Worm (Caenorhabditis elegans): Measurements from ENCODE around the gene str-18.

The str-18 gene

DNA sequence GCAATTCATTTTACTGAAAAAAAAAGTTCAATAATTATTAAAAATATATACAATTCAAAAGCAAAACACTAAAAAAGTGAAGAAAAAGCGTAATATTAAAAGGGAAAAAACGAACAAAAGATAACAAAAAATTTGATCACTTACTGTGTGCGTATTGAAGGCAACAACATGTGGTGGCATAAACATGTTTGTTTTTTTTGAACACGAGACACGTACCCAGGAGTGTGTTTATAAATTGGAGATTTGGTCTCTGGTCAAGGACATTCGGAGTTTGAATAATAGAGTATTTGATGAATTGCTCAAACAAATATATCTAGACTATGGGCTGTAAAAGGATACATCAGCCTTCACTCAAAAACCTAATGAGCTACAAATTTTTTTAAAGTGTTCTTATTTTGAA, 26.1 kb downstream of the str-18 start:
- TF ChIP-seq tab-1 (GFP tag; IDR thresholded peaks at IDR 0.05) (no peak), cog-1 (tag; optimal IDR thresholded peaks at IDR 0.05) (no peak), ref-1 (GFP tag; conservative IDR thresholded peaks at IDR 0.05) (no peak), ztf-29 (GFP tag; IDR thresholded peaks at IDR 0.05) (no peak), med-1 (GFP tag; optimal IDR thresholded peaks at IDR 0.05; ENCODE audit: insufficient read depth) (no peak), flt-1 (GFP tag; IDR thresholded peaks at IDR 0.05) (no peak), klf-2 (GFP tag; conservative IDR thresholded peaks at IDR 0.05) (no peak), T22C8.4 (GFP tag; IDR thresholded peaks at IDR 0.05) (no peak), ztf-23 (GFP tag; IDR thresholded peaks at IDR 0.05) (no peak)

DNA sequence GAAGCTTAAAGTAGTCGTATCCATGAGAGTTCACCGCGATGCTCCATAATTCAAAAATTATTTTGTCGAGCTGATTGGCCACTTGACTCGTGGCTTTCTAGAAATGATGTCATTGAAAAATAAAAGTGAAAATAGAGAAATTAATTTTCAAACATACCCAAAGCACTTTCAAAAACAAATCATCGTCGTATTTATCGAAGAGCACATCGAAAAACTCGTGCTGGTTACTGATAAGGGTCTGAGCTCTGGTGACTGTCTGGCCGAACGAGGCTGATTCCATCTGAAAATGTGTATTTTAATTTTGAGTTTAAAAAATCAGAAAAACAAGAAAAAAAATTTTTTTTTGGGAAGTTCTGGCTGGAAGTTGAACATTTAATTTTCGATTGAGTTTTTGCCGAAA, 29.4 kb downstream of the str-18 start:
- TF ChIP-seq cog-1 (tag; optimal IDR thresholded peaks at IDR 0.05): no peak
- TF ChIP-seq ref-1 (GFP tag; conservative IDR thresholded peaks at IDR 0.05): no peak
- no peak for TF ChIP-seq flt-1 (GFP tag; IDR thresholded peaks at IDR 0.05)
- no peak for TF ChIP-seq med-1 (GFP tag; optimal IDR thresholded peaks at IDR 0.05; ENCODE audit: insufficient read depth)

DNA sequence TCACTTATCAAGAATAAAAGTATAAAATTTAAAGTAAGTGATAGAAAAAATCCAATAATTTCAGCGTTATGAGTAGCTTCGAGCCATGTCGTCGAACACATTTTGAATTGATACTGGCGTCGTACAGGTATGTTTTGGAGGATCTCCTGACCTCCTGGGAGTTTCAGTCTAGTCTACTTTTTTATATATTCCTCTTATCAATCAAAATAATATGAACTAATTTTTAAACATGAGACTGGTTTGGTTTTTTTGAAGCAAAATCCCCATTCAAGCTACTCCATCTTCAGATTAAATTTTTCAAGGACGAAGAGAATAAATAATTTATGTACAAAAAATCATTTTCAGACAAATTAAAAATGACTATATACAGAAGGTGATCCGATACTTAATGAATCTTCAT, 29.9 kb downstream of the str-18 start, which contains the start of gene str-101:
Gene str-101 (minus strand): TSS at position 101 of the 400 bp plus-strand sequence.
- TF ChIP-seq med-1 (GFP tag; optimal IDR thresholded peaks at IDR 0.05; ENCODE audit: insufficient read depth): no peak

DNA sequence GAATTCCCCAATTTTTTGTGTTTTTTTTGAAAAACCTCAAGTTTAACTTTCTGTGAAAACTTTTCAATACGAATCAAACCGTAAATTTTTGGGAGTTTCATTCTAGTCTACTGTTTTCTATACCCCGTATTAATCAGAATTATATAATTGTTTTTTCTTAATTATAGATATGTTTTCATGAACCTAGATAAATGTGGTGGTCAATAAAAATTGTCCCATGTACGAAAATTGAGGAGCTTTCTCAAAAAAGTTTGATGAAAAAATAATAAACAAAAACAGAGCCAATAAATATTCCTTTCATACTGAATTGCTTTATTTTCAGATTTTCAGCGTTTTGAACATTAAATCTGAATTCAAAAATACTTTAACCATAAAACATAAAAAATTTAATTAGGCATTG, 31.4 kb downstream of the str-18 start, which contains the start of gene Y6E2A.1:
Gene Y6E2A.1 (minus strand): TSS at position 101 of the 400 bp plus-strand sequence.
- TF ChIP-seq med-1 (GFP tag; optimal IDR thresholded peaks at IDR 0.05; ENCODE audit: insufficient read depth) (no peak), T22C8.4 (GFP tag; IDR thresholded peaks at IDR 0.05) (no peak), flt-1 (GFP tag; IDR thresholded peaks at IDR 0.05) (no peak), cog-1 (tag; optimal IDR thresholded peaks at IDR 0.05) (no peak)

DNA sequence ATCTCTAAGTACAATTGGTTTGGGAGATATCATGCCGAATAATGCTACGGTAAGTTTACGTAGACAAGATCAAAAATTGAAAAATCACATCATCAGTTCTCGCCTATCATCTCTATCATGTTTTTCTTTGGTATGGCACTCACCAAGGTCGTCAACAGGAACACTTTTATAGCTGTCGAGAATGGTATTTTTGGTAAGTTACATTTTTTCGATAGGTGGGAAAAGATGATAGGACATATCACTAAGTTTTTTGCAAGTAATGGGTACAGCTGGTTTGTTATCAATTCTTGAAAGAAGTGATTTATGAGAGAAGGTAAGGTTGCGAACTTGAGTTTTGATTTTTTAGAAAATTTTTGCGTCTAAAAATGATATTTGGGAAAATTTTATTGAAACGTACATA, 33.8 kb downstream of the str-18 start:
- no peak for TF ChIP-seq tab-1 (GFP tag; IDR thresholded peaks at IDR 0.05)
- TF ChIP-seq ref-1 (GFP tag; conservative IDR thresholded peaks at IDR 0.05): no peak
- TF ChIP-seq T22C8.4 (GFP tag; IDR thresholded peaks at IDR 0.05): no peak
- TF ChIP-seq cog-1 (tag; optimal IDR thresholded peaks at IDR 0.05): no peak
- TF ChIP-seq flt-1 (GFP tag; IDR thresholded peaks at IDR 0.05): no peak
- no peak for TF ChIP-seq klf-2 (GFP tag; conservative IDR thresholded peaks at IDR 0.05)
- no peak for TF ChIP-seq med-1 (GFP tag; optimal IDR thresholded peaks at IDR 0.05; ENCODE audit: insufficient read depth)
- TF ChIP-seq ztf-29 (GFP tag; IDR thresholded peaks at IDR 0.05): no peak
- TF ChIP-seq ztf-23 (GFP tag; IDR thresholded peaks at IDR 0.05): no peak

DNA sequence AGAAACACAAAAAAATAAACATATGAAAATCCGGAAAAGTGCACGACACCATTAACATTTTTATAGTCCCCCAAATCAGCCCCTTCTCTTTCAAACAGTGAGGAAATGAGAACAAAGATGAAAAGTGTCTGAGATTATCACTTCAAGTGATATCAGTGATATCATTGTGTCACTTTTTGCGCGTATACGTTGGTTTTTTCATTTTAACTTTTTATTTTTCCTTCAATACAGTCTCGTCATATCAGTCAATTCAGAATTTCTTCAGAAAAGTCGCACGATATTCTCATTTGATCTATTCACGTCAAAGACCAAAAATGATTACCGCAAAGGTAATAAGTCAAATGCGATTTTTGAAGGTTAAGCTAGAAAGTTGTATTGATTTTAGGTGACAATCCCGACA, 37.0 kb downstream of the str-18 start, which contains the start of gene twk-34:
Gene twk-34 (plus strand): TSS at position 216 of the 400 bp plus-strand sequence.
- TF ChIP-seq klf-2 (GFP tag; conservative IDR thresholded peaks at IDR 0.05) (no peak), med-1 (GFP tag; optimal IDR thresholded peaks at IDR 0.05; ENCODE audit: insufficient read depth) (no peak), ztf-23 (GFP tag; IDR thresholded peaks at IDR 0.05) (no peak), T22C8.4 (GFP tag; IDR thresholded peaks at IDR 0.05) (no peak), tab-1 (GFP tag; IDR thresholded peaks at IDR 0.05) (no peak), cog-1 (tag; optimal IDR thresholded peaks at IDR 0.05) (no peak), ztf-29 (GFP tag; IDR thresholded peaks at IDR 0.05) (no peak), flt-1 (GFP tag; IDR thresholded peaks at IDR 0.05) (no peak), ref-1 (GFP tag; conservative IDR thresholded peaks at IDR 0.05) (no peak)

DNA sequence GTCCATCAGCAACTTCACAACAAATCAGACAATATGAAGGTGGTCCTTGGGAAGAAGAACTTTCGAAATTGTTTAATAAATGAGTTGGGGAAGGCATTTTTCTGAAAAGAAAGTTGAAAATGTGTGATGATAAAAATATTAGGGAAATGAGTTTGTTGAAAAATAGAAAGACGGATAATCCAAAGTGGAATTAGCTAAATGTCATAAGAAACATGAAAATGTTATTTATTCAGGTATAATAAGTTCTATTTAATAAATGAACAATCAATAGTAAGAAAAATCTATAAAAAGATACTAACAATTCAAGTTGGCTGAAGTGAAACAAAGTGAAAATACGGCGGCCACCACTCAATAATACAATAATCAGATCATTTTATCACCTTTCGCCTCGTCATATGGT, 39.5 kb downstream of the str-18 start, which contains the start of gene nhr-53:
Gene nhr-53 (minus strand): TSS at position 101 of the 400 bp plus-strand sequence.
- TF ChIP-seq med-1 (GFP tag; optimal IDR thresholded peaks at IDR 0.05; ENCODE audit: insufficient read depth) (no peak), cog-1 (tag; optimal IDR thresholded peaks at IDR 0.05) (no peak), tab-1 (GFP tag; IDR thresholded peaks at IDR 0.05) (no peak), ref-1 (GFP tag; conservative IDR thresholded peaks at IDR 0.05) (no peak)

DNA sequence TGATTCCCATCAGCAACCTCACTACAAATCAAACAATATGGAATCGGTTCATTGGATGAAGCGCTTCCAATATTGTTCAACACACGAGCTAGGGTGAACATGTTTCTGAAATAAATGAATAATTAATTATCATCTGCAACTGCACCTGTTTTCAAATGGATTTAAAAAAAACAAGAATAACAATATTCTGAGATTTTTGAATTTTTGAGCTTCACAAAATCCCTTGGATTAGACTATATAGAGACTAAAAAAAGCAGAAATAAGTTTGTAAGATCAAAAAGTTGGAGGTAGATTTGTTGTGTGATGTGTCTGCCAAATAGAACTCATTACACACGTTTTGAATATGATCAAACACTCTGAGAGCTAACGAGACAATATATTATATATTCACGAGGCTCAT, 42.0 kb downstream of the str-18 start, which contains the start of gene nhr-199:
Gene nhr-199 (minus strand): TSS at position 101 of the 400 bp plus-strand sequence.
- no peak for TF ChIP-seq ref-1 (GFP tag; conservative IDR thresholded peaks at IDR 0.05)
- TF ChIP-seq med-1 (GFP tag; optimal IDR thresholded peaks at IDR 0.05; ENCODE audit: insufficient read depth): no peak
- TF ChIP-seq klf-2 (GFP tag; conservative IDR thresholded peaks at IDR 0.05): no peak
- no peak for TF ChIP-seq T22C8.4 (GFP tag; IDR thresholded peaks at IDR 0.05)
- TF ChIP-seq tab-1 (GFP tag; IDR thresholded peaks at IDR 0.05): no peak
- TF ChIP-seq ztf-29 (GFP tag; IDR thresholded peaks at IDR 0.05): no peak
- no peak for TF ChIP-seq ztf-23 (GFP tag; IDR thresholded peaks at IDR 0.05)
- no peak for TF ChIP-seq flt-1 (GFP tag; IDR thresholded peaks at IDR 0.05)
- TF ChIP-seq cog-1 (tag; optimal IDR thresholded peaks at IDR 0.05): no peak

DNA sequence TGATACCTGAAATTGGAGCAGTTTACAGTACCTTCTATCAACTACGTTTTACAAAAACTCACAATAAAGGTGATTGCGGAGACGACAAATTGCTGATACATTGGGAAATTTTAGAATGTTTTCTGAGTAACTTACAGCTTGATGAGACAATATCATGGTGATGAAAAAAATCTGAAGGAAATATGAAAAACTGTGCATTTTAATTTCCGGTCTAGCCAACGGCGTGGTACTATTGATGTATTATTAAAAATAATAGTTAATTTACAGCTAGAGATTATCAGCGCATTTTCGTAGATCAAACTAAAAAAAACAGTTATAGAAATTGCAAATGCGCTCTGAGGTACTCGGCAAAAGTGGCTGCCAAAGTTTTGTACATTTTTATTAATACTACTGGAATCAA, 43.7 kb downstream of the str-18 start, which contains the start of gene srx-29:
Gene srx-29 (minus strand): TSS at position 101 of the 400 bp plus-strand sequence.
- no peak for TF ChIP-seq tab-1 (GFP tag; IDR thresholded peaks at IDR 0.05)
- no peak for TF ChIP-seq T22C8.4 (GFP tag; IDR thresholded peaks at IDR 0.05)
- no peak for TF ChIP-seq cog-1 (tag; optimal IDR thresholded peaks at IDR 0.05)
- TF ChIP-seq flt-1 (GFP tag; IDR thresholded peaks at IDR 0.05): no peak
- TF ChIP-seq ref-1 (GFP tag; conservative IDR thresholded peaks at IDR 0.05): no peak
- no peak for TF ChIP-seq klf-2 (GFP tag; conservative IDR thresholded peaks at IDR 0.05)
- TF ChIP-seq ztf-29 (GFP tag; IDR thresholded peaks at IDR 0.05): no peak
- TF ChIP-seq ztf-23 (GFP tag; IDR thresholded peaks at IDR 0.05): no peak
- no peak for TF ChIP-seq med-1 (GFP tag; optimal IDR thresholded peaks at IDR 0.05; ENCODE audit: insufficient read depth)

DNA sequence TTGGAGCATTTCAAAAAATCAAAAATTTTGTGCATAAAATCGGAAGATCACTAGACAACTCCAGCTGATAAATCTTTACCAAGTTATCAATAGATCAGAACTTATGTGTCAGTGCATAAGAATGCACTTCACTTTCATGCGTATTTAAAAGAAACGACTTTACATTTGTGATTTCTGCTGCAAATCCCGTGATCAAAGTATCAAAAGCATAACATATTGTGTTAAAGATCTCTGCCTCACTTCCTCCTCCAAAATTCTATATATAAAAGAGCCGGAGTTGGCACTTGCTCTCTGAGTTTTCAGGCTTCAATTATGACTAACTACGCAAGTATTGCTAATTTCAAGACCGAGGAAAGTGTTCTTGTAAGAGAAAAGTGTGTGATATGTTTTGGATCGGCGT, 48.1 kb downstream of the str-18 start, which contains the start of gene nhr-198:
Gene nhr-198 (plus strand): TSS at position 313 of the 400 bp plus-strand sequence.
- TF ChIP-seq T22C8.4 (GFP tag; IDR thresholded peaks at IDR 0.05) (no peak), ref-1 (GFP tag; conservative IDR thresholded peaks at IDR 0.05) (no peak), med-1 (GFP tag; optimal IDR thresholded peaks at IDR 0.05; ENCODE audit: insufficient read depth) (no peak), tab-1 (GFP tag; IDR thresholded peaks at IDR 0.05) (no peak), flt-1 (GFP tag; IDR thresholded peaks at IDR 0.05) (no peak), ztf-23 (GFP tag; IDR thresholded peaks at IDR 0.05) (no peak), ztf-29 (GFP tag; IDR thresholded peaks at IDR 0.05) (no peak)
